Fruit fly (Drosophila melanogaster) whole organism, wandering third instar larva: Measurements from ENCODE around the gene CG16815.

Experiments
- Abd-B ChIP-seq: fragments of >200 bp; optimal IDR thresholded peaks from 2 replicates; lab custom pipeline; 2017; ENCODE audit warnings: missing biosample characterization, missing genetic modification characterization
- Hr78 ChIP-seq: fragments of >200 bp; optimal IDR thresholded peaks from 2 replicates; lab custom pipeline; 2017; ENCODE audit warnings: missing biosample characterization, missing genetic modification characterization
- Rel ChIP-seq, 2 experiments: fragments of 200-800 bp; sonication (Bioruptor generic) in 1 of 2; optimal IDR thresholded peaks; 2 replicates in 1 of 2; 3 replicates in 1 of 2; lab custom pipeline; 2016 to 2019; ENCODE audit warnings: mild to moderate bottlenecking in 2 of 2, missing biosample characterization in 2 of 2, missing genetic modification characterization in 2 of 2, moderate library complexity in 1 of 2
- br ChIP-seq: fragments of 200-800 bp; sonication (Bioruptor generic); optimal IDR thresholded peaks from 2 replicates; lab custom pipeline; 2016; ENCODE audit warnings: missing biosample characterization, missing genetic modification characterization
- dmrt93B ChIP-seq: fragments of 200-800 bp; sonication (Bioruptor generic); optimal IDR thresholded peaks from 2 replicates; lab custom pipeline; 2018; ENCODE audit warnings: missing biosample characterization, mild to moderate bottlenecking, missing genetic modification characterization
- dsf ChIP-seq: sonication (Bioruptor generic); optimal IDR thresholded peaks from 2 replicates; lab custom pipeline; 2016; ENCODE audit warnings: missing biosample characterization, missing genetic modification characterization, borderline replicate concordance
- foxo ChIP-seq, 2 experiments: fragments of 200-800 bp; sonication (Bioruptor generic); optimal IDR thresholded peaks; 2 replicates in 1 of 2; 3 replicates in 1 of 2; lab custom pipeline; 2016 to 2017; ENCODE audit warnings: missing biosample characterization in 2 of 2, missing genetic modification characterization in 2 of 2
- h ChIP-seq: fragments of 200-800 bp; sonication (Bioruptor generic); optimal IDR thresholded peaks from 3 replicates; lab custom pipeline; 2016; ENCODE audit warnings: missing biosample characterization, mild to moderate bottlenecking, missing genetic modification characterization
- pan ChIP-seq: fragments of >200 bp; optimal IDR thresholded peaks from 2 replicates; lab custom pipeline; 2017
- psq ChIP-seq: fragments of 200-800 bp; sonication (Bioruptor generic); optimal IDR thresholded peaks from 3 replicates; lab custom pipeline; 2017; ENCODE audit warnings: missing biosample characterization, mild to moderate bottlenecking, missing genetic modification characterization, moderate library complexity
- sage ChIP-seq: fragments of 200-800 bp; sonication (Bioruptor generic); optimal IDR thresholded peaks from 2 replicates; lab custom pipeline; 2016; ENCODE audit warnings: missing biosample characterization, mild to moderate bottlenecking, missing genetic modification characterization
- sv ChIP-seq: fragments of 200-800 bp; sonication (Bioruptor generic); optimal IDR thresholded peaks from 3 replicates; lab custom pipeline; 2016; ENCODE audit warnings: missing biosample characterization, missing genetic modification characterization
- usp ChIP-seq: fragments of >200 bp; optimal IDR thresholded peaks from 2 replicates; lab custom pipeline; 2017; ENCODE audit warnings: missing biosample characterization, missing genetic modification characterization

dm6 chr2L:13257177-13257576 is 27.5 kb downstream of the CG16815 start, which contains the start of gene Naa20B:
- TF ChIP-seq h (GFP tag; lab: Kevin White, UChicago) (no peak), usp (no peak), Rel (GFP tag; optimal IDR thresholded peaks at IDR 0.05; lab: Kevin White, UChicago) (no peak), Rel (tag; optimal IDR thresholded peaks at IDR 0.05; lab: Kevin White, UChicago) (no peak), psq (GFP tag; lab: Kevin White, UChicago) (no peak), sage (GFP tag; lab: Kevin White, UChicago) (no peak), sv (GFP tag; lab: Kevin White, UChicago) (no peak), Hr78 (GFP tag; lab: Kevin White, UChicago) (no peak), dsf (GFP tag; lab: Kevin White, UChicago) (no peak), dmrt93B (GFP tag; lab: Kevin White, UChicago) (no peak), pan (lab: Kevin White, UChicago) (no peak), Abd-B (GFP tag; lab: Kevin White, UChicago) (no peak), foxo (GFP tag; optimal IDR thresholded peaks at IDR 0.05; lab: Kevin White, UChicago) (no peak), br (GFP tag; lab: Kevin White, UChicago) (no peak)
